Worm (Caenorhabditis elegans) whole organism, L1 larva: ENCODE measurements around the gene T28C6.3.

Experiments used
- C16A3.4 ChIP-seq: fragments of 150-350 bp; optimal IDR thresholded peaks from 2 replicates; lab custom pipeline; 2014; ENCODE audit warnings: missing biosample characterization, missing genetic modification characterization
- F16B12.6 ChIP-seq: fragments of 150-350 bp; optimal IDR thresholded peaks from 2 replicates; lab custom pipeline; 2014; ENCODE audit warnings: missing biosample characterization, missing genetic modification characterization
- alr-1 ChIP-seq: fragments of 200-800 bp; sonication (Bioruptor generic); optimal IDR thresholded peaks from 2 replicates; lab custom pipeline; 2018; ENCODE audit warnings: borderline replicate concordance, mild to moderate bottlenecking, missing genetic modification characterization, missing compliant biosample characterization
- aly-2 ChIP-seq: fragments of 150-350 bp; optimal IDR thresholded peaks from 2 replicates; lab custom pipeline; 2014; ENCODE audit warnings: missing biosample characterization, missing genetic modification characterization
- ama-1 ChIP-seq: fragments of 150-350 bp; optimal IDR thresholded peaks from 2 replicates; lab custom pipeline; 2014
- blmp-1 ChIP-seq: fragments of 150-350 bp; optimal IDR thresholded peaks from 2 replicates; lab custom pipeline; 2014; ENCODE audit warnings: missing biosample characterization, missing genetic modification characterization
- ceh-63 ChIP-seq: fragments of 200-800 bp; sonication (Bioruptor generic); optimal IDR thresholded peaks from 2 replicates; lab custom pipeline; 2018; ENCODE audit warnings: mild to moderate bottlenecking, missing genetic modification characterization, missing compliant biosample characterization
- ceh-88 ChIP-seq: fragments of 200-800 bp; sonication (Bioruptor generic); IDR thresholded peaks from 2 replicates; pipeline ENCODE4 v1.3.6; 2022; ENCODE audit warnings: missing genetic modification characterization, missing compliant biosample characterization
- dpl-1 ChIP-seq, 3 experiments: fragments of 150-350 bp in 2 of 3; sonication (generic microtip) in 1 of 3; optimal IDR thresholded peaks; 2 replicates each; lab custom pipeline; 2014 to 2017; ENCODE audit warnings: missing biosample characterization in 3 of 3, missing genetic modification characterization in 3 of 3, missing genetic modification reagents in 3 of 3
- dsc-1 ChIP-seq: sonication (generic microtip); optimal IDR thresholded peaks from 2 replicates; lab custom pipeline; 2016; ENCODE audit warnings: mild to moderate bottlenecking, missing genetic modification characterization, missing compliant biosample characterization
- efl-1 ChIP-seq, 4 experiments: fragments of 150-350 bp; optimal IDR thresholded peaks in 3 of 4; peaks in 1 of 4; 1 replicate in 1 of 4; 2 replicates in 3 of 4; lab custom pipeline; 2014; ENCODE audit warnings: missing biosample characterization in 2 of 4, missing genetic modification characterization in 2 of 4, missing genetic modification reagents in 2 of 4
- elt-2 ChIP-seq: sonication (generic microtip); optimal IDR thresholded peaks from 2 replicates; lab custom pipeline; 2016; ENCODE audit warnings: missing genetic modification characterization, mild to moderate bottlenecking, inconsistent platforms, missing compliant biosample characterization, missing genetic modification reagents
- ets-5 ChIP-seq: fragments of 200-800 bp; sonication (Bioruptor generic); IDR thresholded peaks from 2 replicates; pipeline ENCODE4 v1.3.6; 2022; ENCODE audit warnings: missing genetic modification characterization, missing compliant biosample characterization
- fkh-10 ChIP-seq: sonication (generic microtip); optimal IDR thresholded peaks from 2 replicates; lab custom pipeline; 2017; ENCODE audit warnings: missing biosample characterization, missing genetic modification reagents, missing genetic modification characterization
- fos-1 ChIP-seq: fragments of 150-350 bp; optimal IDR thresholded peaks from 2 replicates; lab custom pipeline; 2014; ENCODE audit warnings: missing biosample characterization, missing genetic modification characterization
- grh-1 ChIP-seq: fragments of 200-800 bp; sonication (Bioruptor generic); IDR thresholded peaks from 2 replicates; pipeline ENCODE4 v1.3.6; 2022; ENCODE audit warnings: missing genetic modification reagents, missing genetic modification characterization, missing compliant biosample characterization
- hpl-2 ChIP-seq: fragments of 150-350 bp; optimal IDR thresholded peaks from 2 replicates; lab custom pipeline; 2014; ENCODE audit warnings: missing biosample characterization, missing genetic modification reagents, missing genetic modification characterization
- irx-1 ChIP-seq: sonication (generic microtip); optimal IDR thresholded peaks from 2 replicates; lab custom pipeline; 2016; ENCODE audit warnings: missing genetic modification characterization, missing compliant biosample characterization
- isw-1 ChIP-seq: fragments of 200-800 bp; sonication (Bioruptor generic); IDR thresholded peaks from 2 replicates; pipeline ENCODE4 v1.3.6; 2022; ENCODE audit warnings: missing genetic modification characterization, missing compliant biosample characterization
- lin-14 ChIP-seq: fragments of 200-800 bp; sonication (Bioruptor generic); optimal IDR thresholded peaks from 2 replicates; lab custom pipeline; 2018; ENCODE audit warnings: mild to moderate bottlenecking, missing genetic modification characterization, moderate library complexity, missing compliant biosample characterization
- lin-15B ChIP-seq: fragments of 150-350 bp; sonication (generic microtip); optimal IDR thresholded peaks from 3 replicates; lab custom pipeline; 2014; ENCODE audit warnings: missing biosample characterization, missing genetic modification characterization
- lin-39 ChIP-seq: fragments of 150-350 bp; optimal IDR thresholded peaks from 2 replicates; lab custom pipeline; 2014; ENCODE audit warnings: missing biosample characterization, missing genetic modification reagents, missing genetic modification characterization
- lsy-2 ChIP-seq, 2 experiments: fragments of 150-350 bp; optimal IDR thresholded peaks; 2 replicates each; lab custom pipeline; 2014; ENCODE audit warnings: missing biosample characterization in 2 of 2, missing genetic modification characterization in 2 of 2
- mef-2 ChIP-seq: fragments of 150-350 bp; optimal IDR thresholded peaks from 2 replicates; lab custom pipeline; 2014; ENCODE audit warnings: missing biosample characterization, missing genetic modification characterization
- nhr-11 ChIP-seq: fragments of 150-350 bp; optimal IDR thresholded peaks from 2 replicates; lab custom pipeline; 2014; ENCODE audit warnings: missing biosample characterization, missing genetic modification characterization
- nhr-12 ChIP-seq: sonication (generic microtip); optimal IDR thresholded peaks from 2 replicates; lab custom pipeline; 2017; ENCODE audit warnings: missing biosample characterization, missing genetic modification characterization
- nhr-19 ChIP-seq: fragments of 200-800 bp; sonication (Bioruptor generic); conservative IDR thresholded peaks from 2 replicates; pipeline ENCODE4 v1.3.6; 2022; ENCODE audit warnings: missing genetic modification characterization, missing compliant biosample characterization
- nhr-20 ChIP-seq: sonication (generic microtip); optimal IDR thresholded peaks from 2 replicates; lab custom pipeline; 2016; ENCODE audit warnings: mild to moderate bottlenecking, missing genetic modification characterization, missing compliant biosample characterization
- nhr-237 ChIP-seq: fragments of 150-350 bp; optimal IDR thresholded peaks from 2 replicates; lab custom pipeline; 2014; ENCODE audit warnings: missing biosample characterization, missing genetic modification characterization
- nhr-28 ChIP-seq: fragments of 150-350 bp; optimal IDR thresholded peaks from 2 replicates; lab custom pipeline; 2014; ENCODE audit warnings: missing biosample characterization, missing genetic modification characterization
- nhr-71 ChIP-seq: sonication (generic microtip); optimal IDR thresholded peaks from 2 replicates; lab custom pipeline; 2016; ENCODE audit warnings: mild to moderate bottlenecking, missing genetic modification characterization, moderate library complexity, missing compliant biosample characterization
- nhr-76 ChIP-seq: sonication (generic microtip); optimal IDR thresholded peaks from 2 replicates; lab custom pipeline; 2017; ENCODE audit warnings: missing biosample characterization, missing genetic modification characterization
- nhr-90 ChIP-seq: sonication (generic microtip); optimal IDR thresholded peaks from 2 replicates; lab custom pipeline; 2016; ENCODE audit warnings: mild to moderate bottlenecking, missing genetic modification characterization, missing compliant biosample characterization; ENCODE audit not compliant: poor library complexity
- pag-3 ChIP-seq: sonication (generic microtip); optimal IDR thresholded peaks from 2 replicates; lab custom pipeline; 2017; ENCODE audit warnings: missing genetic modification characterization, mild to moderate bottlenecking, missing compliant biosample characterization, antibody characterized with exemption, borderline replicate concordance; ENCODE audit not compliant: insufficient read depth
- pax-3 ChIP-seq: fragments of 200-800 bp; sonication (Bioruptor generic); optimal IDR thresholded peaks from 2 replicates; lab custom pipeline; 2018; ENCODE audit warnings: mild to moderate bottlenecking, missing genetic modification characterization, moderate library complexity, missing compliant biosample characterization
- pqm-1 ChIP-seq: sonication (generic microtip); optimal IDR thresholded peaks from 3 replicates; lab custom pipeline; 2017; ENCODE audit warnings: missing biosample characterization, missing genetic modification characterization
- skn-1 ChIP-seq: fragments of 150-350 bp; optimal IDR thresholded peaks from 2 replicates; lab custom pipeline; 2014; ENCODE audit warnings: missing biosample characterization, missing genetic modification characterization
- snpc-4 ChIP-seq: fragments of 150-350 bp; optimal IDR thresholded peaks from 2 replicates; lab custom pipeline; 2014; ENCODE audit warnings: missing biosample characterization, missing genetic modification characterization
- tlp-1 ChIP-seq: fragments of 150-350 bp; optimal IDR thresholded peaks from 2 replicates; lab custom pipeline; 2014; ENCODE audit warnings: missing biosample characterization, missing genetic modification characterization
- unc-130 ChIP-seq: fragments of 150-350 bp; optimal IDR thresholded peaks from 2 replicates; lab custom pipeline; 2017; ENCODE audit warnings: missing biosample characterization, missing genetic modification characterization, inconsistent platforms
- unc-62 ChIP-seq: fragments of 150-350 bp; optimal IDR thresholded peaks from 2 replicates; lab custom pipeline; 2014; ENCODE audit warnings: missing biosample characterization, missing genetic modification reagents, missing genetic modification characterization
- unc-86 ChIP-seq: sonication (generic microtip); optimal IDR thresholded peaks from 2 replicates; lab custom pipeline; 2016; ENCODE audit warnings: missing genetic modification characterization, missing compliant biosample characterization
- vab-15 ChIP-seq: sonication (generic microtip); optimal IDR thresholded peaks from 2 replicates; lab custom pipeline; 2017; ENCODE audit warnings: missing genotype, mild to moderate bottlenecking, missing genetic modification characterization, missing compliant biosample characterization
- xbp-1 ChIP-seq: sonication (generic microtip); optimal IDR thresholded peaks from 2 replicates; lab custom pipeline; 2016; ENCODE audit warnings: missing genetic modification characterization, missing compliant biosample characterization

The T28C6.3 gene

ce11 chrIV:8830591-8830990 is 10.4 kb downstream of the T28C6.3 start, which contains the start of gene T28C6.8 (continued):
- peak; percentile 59 for TF ChIP-seq nhr-20 (tag; lab: Kevin White, UChicago)
- no peak for TF ChIP-seq vab-15 (tag; lab: Kevin White, UChicago)
- no peak for TF ChIP-seq ceh-63 (GFP tag; lab: Kevin White, UChicago)
- TF ChIP-seq unc-86 (tag; lab: Kevin White, UChicago) = no peak
- no peak for TF ChIP-seq mef-2 (tag; lab: Kevin White, UChicago)
- peak; percentile 36 for TF ChIP-seq nhr-90 (tag; lab: Kevin White, UChicago)
- TF ChIP-seq nhr-19 (GFP tag; lab: Robert Waterston, UW) = no peak
- TF ChIP-seq ceh-88 = no peak
- TF ChIP-seq xbp-1 (tag; lab: Kevin White, UChicago) = no peak
- no peak for TF ChIP-seq nhr-28 (tag; lab: Kevin White, UChicago)
- TF ChIP-seq isw-1 (GFP tag; lab: Robert Waterston, UW) = no peak
- TF ChIP-seq nhr-76 (tag; lab: Kevin White, UChicago) = no peak
- no peak for TF ChIP-seq elt-2 (tag; lab: Kevin White, UChicago)
- TF ChIP-seq irx-1 (tag; lab: Kevin White, UChicago) = peak; percentile 10
- TF ChIP-seq pqm-1 = no peak
- TF ChIP-seq lsy-2 (tag; optimal IDR thresholded peaks at IDR 0.05; lab: Kevin White, UChicago) = peak; percentile 8 to 49
- no peak for TF ChIP-seq nhr-11
- TF ChIP-seq dsc-1 (tag; lab: Kevin White, UChicago) = no peak
- no peak for TF ChIP-seq ama-1 (lab: Kevin White, UChicago)
- TF ChIP-seq aly-2 (tag; lab: Kevin White, UChicago) = no peak
- peak; percentile 17 to 23 for TF ChIP-seq efl-1 (optimal IDR thresholded peaks at IDR 0.05; lab: Kevin White, UChicago)
- no peak for TF ChIP-seq efl-1 (GFP tag; optimal IDR thresholded peaks at IDR 0.05 in 1 of 2; lab: Kevin White, UChicago)
- TF ChIP-seq ets-5 (GFP tag; lab: Robert Waterston, UW) = no peak
- TF ChIP-seq pag-3 (tag; lab: Kevin White, UChicago) = peak; percentile 2
- TF ChIP-seq fkh-10 (GFP tag; lab: Kevin White, UChicago) = no peak
- peak in 1 of 3 experiments; percentile 7 for TF ChIP-seq dpl-1 (GFP tag; optimal IDR thresholded peaks at IDR 0.05; lab: Kevin White, UChicago)
- peak; percentile 32 for TF ChIP-seq unc-130 (tag; lab: Kevin White, UChicago)
- peak; percentile 88 for TF ChIP-seq blmp-1
- TF ChIP-seq skn-1 = peak; percentile 8
- TF ChIP-seq grh-1 (GFP tag; lab: Robert Waterston, UW) = peak; percentile 32; the same call in 1 of the 2 replicates
- TF ChIP-seq nhr-71 = peak; percentile 63
- TF ChIP-seq snpc-4 (tag; lab: Kevin White, UChicago) = no peak
- no peak for TF ChIP-seq alr-1 (tag; lab: Kevin White, UChicago)
- no peak for TF ChIP-seq F16B12.6 (tag; lab: Kevin White, UChicago)
- no peak for TF ChIP-seq nhr-237 (tag; lab: Kevin White, UChicago)
- no peak for TF ChIP-seq unc-62 (GFP tag; lab: Kevin White, UChicago)
- no peak for TF ChIP-seq lin-39 (tag; lab: Kevin White, UChicago)
- TF ChIP-seq tlp-1 = no peak

ce11 chrIV:8840161-8840765 is 20.1 kb downstream of the T28C6.3 start, which contains the start of the genes T28C6.11 and T11B7.1:
TSS of gene T28C6.11 (minus strand) at chrIV:8840261.
TSS of gene T11B7.1 (plus strand) at chrIV:8840715.
- TF ChIP-seq pax-3 (tag; lab: Kevin White, UChicago) (no peak), lin-15B (no peak), ceh-63 (GFP tag; lab: Kevin White, UChicago) (no peak)
- TF ChIP-seq, all 84 proteins: peak for 0

- TF ChIP-seq nhr-12 (tag; lab: Kevin White, UChicago) = no peak
- no peak for TF ChIP-seq efl-1 (optimal IDR thresholded peaks at IDR 0.05; lab: Kevin White, UChicago)
- TF ChIP-seq efl-1 (GFP tag; optimal IDR thresholded peaks at IDR 0.05 in 1 of 2; lab: Kevin White, UChicago) = peak in 1 of 2 experiments; percentile 11
- no peak for TF ChIP-seq ets-5 (GFP tag; lab: Robert Waterston, UW)
- no peak for TF ChIP-seq C16A3.4 (tag; lab: Kevin White, UChicago)
- TF ChIP-seq snpc-4 (tag; lab: Kevin White, UChicago) = no peak
- TF ChIP-seq alr-1 (tag; lab: Kevin White, UChicago) = no peak
- TF ChIP-seq hpl-2 (GFP tag; lab: Kevin White, UChicago) = no peak
- TF ChIP-seq fos-1 = no peak
- peak; percentile 1 for TF ChIP-seq dsc-1 (tag; lab: Kevin White, UChicago)
- no peak for TF ChIP-seq lin-14 (GFP tag; lab: Kevin White, UChicago)
Observed at ce11 chrIV:8844457-8844856, 24.3 kb downstream of the T28C6.3 start, which contains the start of gene T11B7.2. TSS of gene T11B7.2 (minus strand) at chrIV:8844557.
